Fruit fly (Drosophila melanogaster) whole organism, embryonic: Measurements from ENCODE around the gene ast.

Experiments
- ATbp ChIP-seq: fragments of 200-800 bp; sonication (Bioruptor generic); optimal IDR thresholded peaks from 2 replicates; lab custom pipeline; 2017; ENCODE audit warnings: missing biosample characterization, mild to moderate bottlenecking, missing genetic modification characterization, missing genetic modification reagents
- Awh ChIP-seq: fragments of 200-800 bp; sonication (Bioruptor generic); IDR thresholded peaks from 2 replicates; pipeline ENCODE4, ENCODE4 v1.3.6; 2022; ENCODE audit warnings: missing biosample characterization, missing genetic modification characterization
- Bteb2 ChIP-seq: fragments of 200-800 bp; sonication (Bioruptor generic); optimal IDR thresholded peaks from 2 replicates; lab custom pipeline; 2016; ENCODE audit warnings: missing biosample characterization, missing genetic modification characterization
- CG10366 ChIP-seq: fragments of 200-800 bp; sonication (Bioruptor generic); IDR thresholded peaks from 2 replicates; pipeline ENCODE4 v1.3.6; 2022; ENCODE audit warnings: missing biosample characterization, missing genetic modification characterization
- CG10959 ChIP-seq: fragments of 200-800 bp; sonication (Bioruptor generic); IDR thresholded peaks from 2 replicates; pipeline ENCODE4 v1.3.6; 2022; ENCODE audit warnings: missing biosample characterization, missing genetic modification characterization
- CG12659 ChIP-seq: fragments of 200-800 bp; sonication (Bioruptor generic); optimal IDR thresholded peaks from 3 replicates; lab custom pipeline; 2017; ENCODE audit warnings: mild to moderate bottlenecking, missing biosample characterization, missing genetic modification reagents, missing genetic modification characterization
- CG16815 ChIP-seq: fragments of 200-800 bp; sonication (Bioruptor generic); optimal IDR thresholded peaks from 3 replicates; lab custom pipeline; 2017; ENCODE audit warnings: missing biosample characterization, mild to moderate bottlenecking, missing genetic modification characterization
- CG17328 ChIP-seq: fragments of 200-800 bp; sonication (Bioruptor generic); IDR thresholded peaks from 2 replicates; pipeline ENCODE4 v1.3.6; 2022; ENCODE audit warnings: missing biosample characterization, missing genetic modification characterization
- CG17612 ChIP-seq: fragments of 200-800 bp; sonication (Bioruptor generic); IDR thresholded peaks from 2 replicates; pipeline ENCODE4 v1.3.6; 2022; ENCODE audit warnings: missing biosample characterization, missing genetic modification characterization
- CG18476 ChIP-seq: fragments of 200-800 bp; sonication (Bioruptor generic); optimal IDR thresholded peaks from 2 replicates; lab custom pipeline; 2016; ENCODE audit warnings: missing biosample characterization, mild to moderate bottlenecking, missing genetic modification characterization
- CG2129 ChIP-seq: fragments of 200-800 bp; sonication (Bioruptor generic); IDR thresholded peaks from 2 replicates; pipeline ENCODE4 v1.3.6; 2022; ENCODE audit warnings: missing biosample characterization, missing genetic modification characterization; ENCODE audit not compliant: partially characterized antibody
- CG42726 ChIP-seq: fragments of 200-800 bp; sonication (Bioruptor generic); IDR thresholded peaks from 2 replicates; pipeline ENCODE4 v1.3.6; 2022; ENCODE audit warnings: missing biosample characterization, missing genetic modification characterization; ENCODE audit not compliant: partially characterized antibody
- CG43689 ChIP-seq: fragments of 200-800 bp; sonication (Bioruptor generic); IDR thresholded peaks from 2 replicates; pipeline ENCODE4 v1.3.6; 2022; ENCODE audit warnings: missing biosample characterization, missing genetic modification characterization
- CG5245 ChIP-seq: fragments of 200-800 bp; sonication (Bioruptor generic); optimal IDR thresholded peaks from 3 replicates; lab custom pipeline; 2016; ENCODE audit warnings: missing biosample characterization, missing genetic modification characterization
- CG7357 ChIP-seq: fragments of 200-800 bp; sonication (Bioruptor generic); IDR thresholded peaks from 3 replicates; pipeline ENCODE4 v1.3.6; 2022; ENCODE audit warnings: missing biosample characterization, missing genetic modification characterization
- CG7745 ChIP-seq: fragments of 200-800 bp; sonication (Bioruptor generic); optimal IDR thresholded peaks from 2 replicates; lab custom pipeline; 2018; ENCODE audit warnings: missing biosample characterization, mild to moderate bottlenecking, missing genetic modification characterization, moderate library complexity
- CG9797 ChIP-seq: fragments of 200-800 bp; sonication (Bioruptor generic); optimal IDR thresholded peaks from 3 replicates; lab custom pipeline; 2018; ENCODE audit warnings: missing biosample characterization, mild to moderate bottlenecking, missing genetic modification characterization
- CkIIα-i1 ChIP-seq: fragments of 200-800 bp; sonication (Bioruptor generic); IDR thresholded peaks from 2 replicates; pipeline ENCODE4 v1.3.6; 2022; ENCODE audit warnings: missing biosample characterization, missing genetic modification characterization
- Dip2 ChIP-seq: fragments of 200-800 bp; sonication (Bioruptor generic); IDR thresholded peaks from 2 replicates; pipeline ENCODE4 v1.3.6; 2022; ENCODE audit warnings: missing biosample characterization, missing genetic modification characterization
- E2f2 ChIP-seq: fragments of 200-800 bp; sonication (Bioruptor generic); IDR thresholded peaks from 2 replicates; pipeline ENCODE4 v1.3.6; 2022; ENCODE audit warnings: missing biosample characterization, missing genetic modification characterization
- Hand ChIP-seq: fragments of 200-800 bp; sonication (Bioruptor generic); optimal IDR thresholded peaks from 2 replicates; lab custom pipeline; 2017; ENCODE audit warnings: mild to moderate bottlenecking, missing biosample characterization, missing genetic modification reagents, missing genetic modification characterization
- HmgZ ChIP-seq: fragments of 200-800 bp; sonication (Bioruptor generic); optimal IDR thresholded peaks from 2 replicates; lab custom pipeline; 2018; ENCODE audit warnings: missing biosample characterization, mild to moderate bottlenecking, missing genetic modification characterization
- Hmr ChIP-seq: fragments of 200-800 bp; sonication (Bioruptor generic); optimal IDR thresholded peaks from 3 replicates; lab custom pipeline; 2017; ENCODE audit warnings: mild to moderate bottlenecking, missing biosample characterization, missing genetic modification reagents, missing genetic modification characterization
- Hr39 ChIP-seq: fragments of >200 bp; optimal IDR thresholded peaks from 2 replicates; lab custom pipeline; 2017
- NFAT ChIP-seq: fragments of 200-800 bp; sonication (Bioruptor generic); IDR thresholded peaks from 2 replicates; pipeline ENCODE4 v1.3.6; 2022; ENCODE audit warnings: missing biosample characterization, missing genetic modification characterization
- Oli ChIP-seq: fragments of 200-800 bp; sonication (Bioruptor generic); optimal IDR thresholded peaks from 2 replicates; lab custom pipeline; 2018; ENCODE audit warnings: missing biosample characterization, mild to moderate bottlenecking, missing genetic modification characterization, moderate library complexity
- Sry-δ ChIP-seq: fragments of 200-800 bp; sonication (Bioruptor generic); optimal IDR thresholded peaks from 2 replicates; lab custom pipeline; 2016; ENCODE audit warnings: missing biosample characterization, missing genetic modification characterization
- amos ChIP-seq: fragments of 200-800 bp; sonication (Bioruptor generic); IDR thresholded peaks from 2 replicates; pipeline ENCODE4 v1.3.6; 2022; ENCODE audit warnings: missing biosample characterization, missing genetic modification characterization; ENCODE audit not compliant: partially characterized antibody
- aop ChIP-seq: fragments of 200-800 bp; sonication (Bioruptor generic); IDR thresholded peaks from 2 replicates; pipeline ENCODE4 v1.3.6; 2022; ENCODE audit warnings: missing biosample characterization, missing genetic modification characterization
- bab2 ChIP-seq: fragments of 200-800 bp; sonication (Bioruptor generic); optimal IDR thresholded peaks from 2 replicates; lab custom pipeline; 2016; ENCODE audit warnings: missing biosample characterization, missing genetic modification characterization
- cas ChIP-seq: fragments of 200-800 bp; sonication (Bioruptor generic); IDR thresholded peaks from 2 replicates; pipeline ENCODE4 v1.3.6; 2022; ENCODE audit warnings: missing biosample characterization, missing genetic modification characterization
- caup ChIP-seq: fragments of 200-800 bp; sonication (Bioruptor generic); optimal IDR thresholded peaks from 3 replicates; lab custom pipeline; 2017; ENCODE audit warnings: missing biosample characterization, mild to moderate bottlenecking, missing genetic modification characterization, moderate library complexity; ENCODE audit not compliant: severe bottlenecking
- ci ChIP-seq: fragments of 200-800 bp; sonication (Bioruptor generic); IDR thresholded peaks from 3 replicates; pipeline ENCODE4 v1.3.6; 2022; ENCODE audit warnings: missing biosample characterization, missing genetic modification characterization
- cwo ChIP-seq: fragments of 200-800 bp; sonication (Bioruptor generic); optimal IDR thresholded peaks from 3 replicates; lab custom pipeline; 2017; ENCODE audit warnings: missing biosample characterization, missing genetic modification characterization, mild to moderate bottlenecking, moderate library complexity, missing genetic modification reagents
- dati ChIP-seq: fragments of 200-800 bp; sonication (Bioruptor generic); IDR thresholded peaks from 2 replicates; pipeline ENCODE4 v1.3.6; 2022; ENCODE audit warnings: missing biosample characterization, missing genetic modification characterization
- dmrt99B ChIP-seq: fragments of 200-800 bp; sonication (Bioruptor generic); optimal IDR thresholded peaks from 2 replicates; lab custom pipeline; 2018; ENCODE audit warnings: missing biosample characterization, mild to moderate bottlenecking, missing genetic modification characterization, moderate library complexity
- gsb ChIP-seq: fragments of 200-800 bp; sonication (Bioruptor generic); IDR thresholded peaks from 2 replicates; pipeline ENCODE4 v1.3.6; 2022; ENCODE audit warnings: missing biosample characterization, missing genetic modification characterization
- hth ChIP-seq: fragments of >200 bp; optimal IDR thresholded peaks from 2 replicates; lab custom pipeline; 2017; ENCODE audit warnings: inconsistent platforms
- knrl ChIP-seq: fragments of 200-800 bp; sonication (Bioruptor generic); IDR thresholded peaks from 3 replicates; pipeline ENCODE4 v1.3.6; 2022; ENCODE audit warnings: missing biosample characterization, missing genetic modification characterization; ENCODE audit not compliant: partially characterized antibody
- lola ChIP-seq, 3 experiments: fragments of >200 bp in 2 of 3; fragments of 200-800 bp in 1 of 3; sonication (Bioruptor generic) in 1 of 3; optimal IDR thresholded peaks; 2 replicates each; lab custom pipeline; 2017 to 2019; ENCODE audit warnings: missing biosample characterization in 3 of 3, missing genetic modification characterization in 3 of 3, mild to moderate bottlenecking in 1 of 3, moderate library complexity in 1 of 3
- nerfin-1 ChIP-seq: fragments of 200-800 bp; sonication (Bioruptor generic); optimal IDR thresholded peaks from 3 replicates; lab custom pipeline; 2019; ENCODE audit warnings: missing biosample characterization, mild to moderate bottlenecking, missing genetic modification characterization, moderate library complexity
- oc ChIP-seq: fragments of 200-800 bp; sonication (Bioruptor generic); optimal IDR thresholded peaks from 2 replicates; lab custom pipeline; 2018; ENCODE audit warnings: missing biosample characterization, mild to moderate bottlenecking, missing genetic modification characterization, moderate library complexity
- odd ChIP-seq: fragments of 200-800 bp; sonication (Bioruptor generic); optimal IDR thresholded peaks from 2 replicates; lab custom pipeline; 2017; ENCODE audit warnings: missing biosample characterization, mild to moderate bottlenecking, missing genetic modification characterization
- org-1 ChIP-seq: fragments of 200-800 bp; sonication (Bioruptor generic); optimal IDR thresholded peaks from 2 replicates; lab custom pipeline; 2017; ENCODE audit warnings: missing biosample characterization, missing genetic modification characterization
- rib ChIP-seq: fragments of 200-800 bp; sonication (Bioruptor generic); IDR thresholded peaks from 2 replicates; pipeline ENCODE4 v1.3.6; 2022; ENCODE audit warnings: missing biosample characterization, missing genetic modification characterization
- stc ChIP-seq: fragments of 200-800 bp; sonication (Bioruptor generic); IDR thresholded peaks from 2 replicates; pipeline ENCODE4 v1.3.6; 2022; ENCODE audit warnings: missing biosample characterization, missing genetic modification characterization
- vnd ChIP-seq: fragments of 200-800 bp; sonication (Bioruptor generic); IDR thresholded peaks from 3 replicates; pipeline ENCODE4 v1.3.6; 2022; ENCODE audit warnings: missing biosample characterization, missing genetic modification characterization; ENCODE audit not compliant: partially characterized antibody

ast gene

dm6 chr2L:1118880-1119809 is 41.4 kb downstream of the ast start:
- TF ChIP-seq CG7357 (GFP tag; lab: Robert Waterston, UW) (peak; percentile 63), CG42726 (peak; percentile 55; the same call in 1 of the 2 replicates), Dip2 (no peak), Bteb2 (GFP tag; lab: Kevin White, UChicago) (peak; percentile 76), aop (GFP tag; lab: Robert Waterston, UW) (no peak), Hmr (GFP tag; lab: Kevin White, UChicago) (peak; percentile 88), rib (GFP tag; lab: Robert Waterston, UW) (peak; percentile 96; the same call in 1 of the 2 replicates), vnd (GFP tag; lab: Robert Waterston, UW) (no peak), ci (GFP tag; lab: Robert Waterston, UW) (peak; percentile 71; the same call in 2 of the 3 replicates), E2f2 (GFP tag; lab: Robert Waterston, UW) (peak; percentile 44), CG43689 (GFP tag; lab: Robert Waterston, UW) (no peak), dati (GFP tag; lab: Robert Waterston, UW) (peak; percentile 28; the same call in 1 of the 2 replicates), CG16815 (GFP tag; lab: Kevin White, UChicago) (peak; percentile 64), CG2129 (no peak), odd (GFP tag; lab: Kevin White, UChicago) (peak; percentile 26), CG17328 (peak; percentile 62), CG10366 (peak; percentile 76), CG10959 (GFP tag; lab: Robert Waterston, UW) (0 out of 2 replicates have a peak, but pooled peaks have one; percentile 32), CkIIα-i1 (GFP tag; lab: Robert Waterston, UW) (peak; percentile 23; the same call in 1 of the 2 replicates), CG18476 (peak; percentile 66), lola (GFP tag; optimal IDR thresholded peaks at IDR 0.05; lab: Kevin White, UChicago) (peak in 1 of 3 experiments; percentile 48), bab2 (GFP tag; lab: Kevin White, UChicago) (peak; percentile 51), stc (GFP tag; lab: Robert Waterston, UW) (peak; percentile 64), Sry-δ (no peak), org-1 (GFP tag; lab: Kevin White, UChicago) (peak; percentile 78), Awh (GFP tag; lab: Robert Waterston, UW) (peak; percentile 36; the same call in 1 of the 2 replicates), NFAT (GFP tag; lab: Robert Waterston, UW) (peak; percentile 66), caup (GFP tag; lab: Kevin White, UChicago) (peak; percentile 70), CG5245 (GFP tag; lab: Kevin White, UChicago) (peak; percentile 44), nerfin-1 (tag; lab: Kevin White, UChicago) (no peak), ATbp (peak; percentile 49), CG12659 (GFP tag; lab: Kevin White, UChicago) (peak; percentile 65), CG9797 (GFP tag; lab: Kevin White, UChicago) (no peak), amos (GFP tag; lab: Robert Waterston, UW) (peak; percentile 44; the same call in 1 of the 2 replicates), gsb (GFP tag; lab: Robert Waterston, UW) (peak; percentile 55; the same call in 1 of the 2 replicates), cwo (GFP tag; lab: Kevin White, UChicago) (peak; percentile 85), cas (0 out of 2 replicates have a peak, but pooled peaks have one; percentile 18), Hr39 (lab: Kevin White, UChicago) (no peak), Oli (tag; lab: Kevin White, UChicago) (peak; percentile 64), CG17612 (GFP tag; lab: Robert Waterston, UW) (peak; percentile 20; the same call in 1 of the 2 replicates), CG7745 (no peak), Hand (GFP tag; lab: Kevin White, UChicago) (peak; percentile 42), dmrt99B (tag; lab: Kevin White, UChicago) (peak; percentile 70), hth (lab: Kevin White, UChicago) (no peak), knrl (GFP tag; lab: Robert Waterston, UW) (0 out of 3 replicates have a peak, but pooled peaks have one; percentile 24), HmgZ (tag; lab: Kevin White, UChicago) (peak; percentile 68), oc (tag; lab: Kevin White, UChicago) (no peak)
